Fruit fly (Drosophila melanogaster): ENCODE results near the gene glo.

dm6 chr3R:11778012-11778865, 41.0 kb downstream of the glo start:
- TF ChIP-seq h (GFP tag; optimal IDR thresholded peaks at IDR 0.05) (no peak), dmrt93B (GFP tag; optimal IDR thresholded peaks at IDR 0.05) (peak; percentile 64), CG32264 (GFP tag; optimal IDR thresholded peaks at IDR 0.05) (no peak)

Measured in whole organism, wandering third instar larva.